Worm (Caenorhabditis elegans) whole organism, L4 larva: ENCODE measurements around the gene col-179.
A peak's percentile ranks its signal among the peaks of the same experiment; 100 is the strongest.

Source experiments
- ZK546.5 ChIP-seq, 2 experiments: sonication (generic microtip); optimal IDR thresholded peaks; 2 replicates each; lab custom pipeline; 2017; ENCODE audit warnings: missing biosample characterization in 2 of 2, missing genetic modification characterization in 2 of 2
- ama-1 ChIP-seq: fragments of 150-350 bp; optimal IDR thresholded peaks from 2 replicates; lab custom pipeline; 2014; ENCODE audit warnings: inconsistent platforms, mixed read lengths
- ceh-82 ChIP-seq: sonication (generic microtip); optimal IDR thresholded peaks from 2 replicates; lab custom pipeline; 2017; ENCODE audit warnings: missing biosample characterization, missing genetic modification characterization
- egl-43 ChIP-seq: fragments of 200-800 bp; sonication (Bioruptor generic); IDR thresholded peaks from 2 replicates; pipeline ENCODE4 v1.3.6; 2022; ENCODE audit warnings: missing genetic modification reagents, missing genetic modification characterization, missing compliant biosample characterization
- lin-15B ChIP-seq: fragments of 150-350 bp; sonication (generic microtip); optimal IDR thresholded peaks from 3 replicates; lab custom pipeline; 2014; ENCODE audit warnings: missing biosample characterization, missing genetic modification characterization
- lin-39 ChIP-seq: fragments of 150-350 bp; optimal IDR thresholded peaks from 2 replicates; lab custom pipeline; 2014; ENCODE audit warnings: missing biosample characterization, missing genetic modification reagents, missing genetic modification characterization
- mdl-1 ChIP-seq, 2 experiments: fragments of 150-350 bp in 1 of 2; sonication (generic microtip) in 1 of 2; optimal IDR thresholded peaks; 2 replicates each; lab custom pipeline; 2014 to 2017; ENCODE audit warnings: missing biosample characterization in 2 of 2, missing genetic modification characterization in 2 of 2
- nhr-6 ChIP-seq: fragments of 150-350 bp; optimal IDR thresholded peaks from 2 replicates; lab custom pipeline; 2014; ENCODE audit warnings: missing biosample characterization, missing genetic modification characterization
- nhr-76 ChIP-seq: fragments of 150-350 bp; optimal IDR thresholded peaks from 2 replicates; lab custom pipeline; 2014; ENCODE audit warnings: missing biosample characterization, missing genetic modification characterization
- pha-4 ChIP-seq, 2 experiments: fragments of 150-350 bp in 1 of 2; fragments of 200-800 bp in 1 of 2; sonication (Bioruptor generic) in 1 of 2; IDR thresholded peaks in 1 of 2; optimal IDR thresholded peaks in 1 of 2; 2 replicates each; pipeline versions ENCODE4 v1.3.6 to Lab custom; 2014 to 2022; ENCODE audit warnings: missing genetic modification characterization in 2 of 2, missing genetic modification reagents in 2 of 2, missing biosample characterization in 1 of 2, missing compliant biosample characterization in 1 of 2
- saeg-2 ChIP-seq: fragments of 200-800 bp; sonication (Bioruptor generic); IDR thresholded peaks from 2 replicates; pipeline ENCODE4 v1.3.6; 2022; ENCODE audit warnings: missing genetic modification reagents, missing genetic modification characterization, missing compliant biosample characterization
- tag-97 ChIP-seq: fragments of 200-800 bp; sonication (Bioruptor generic); IDR thresholded peaks from 2 replicates; pipeline ENCODE4 v1.3.6; 2022; ENCODE audit warnings: missing genetic modification characterization, missing compliant biosample characterization
- unc-62 ChIP-seq, 3 experiments: fragments of 150-350 bp in 1 of 3; sonication (generic microtip); optimal IDR thresholded peaks in 2 of 3; peaks in 1 of 3; 1 replicate in 1 of 3; 2 replicates in 2 of 3; lab custom pipeline; 2014 to 2017; ENCODE audit warnings: missing biosample characterization in 3 of 3, missing genetic modification characterization in 3 of 3, missing genetic modification reagents in 3 of 3, missing genotype in 1 of 3
- zag-1 ChIP-seq: fragments of 150-350 bp; optimal IDR thresholded peaks from 2 replicates; lab custom pipeline; 2014; ENCODE audit warnings: missing biosample characterization, missing genetic modification characterization

DNA sequence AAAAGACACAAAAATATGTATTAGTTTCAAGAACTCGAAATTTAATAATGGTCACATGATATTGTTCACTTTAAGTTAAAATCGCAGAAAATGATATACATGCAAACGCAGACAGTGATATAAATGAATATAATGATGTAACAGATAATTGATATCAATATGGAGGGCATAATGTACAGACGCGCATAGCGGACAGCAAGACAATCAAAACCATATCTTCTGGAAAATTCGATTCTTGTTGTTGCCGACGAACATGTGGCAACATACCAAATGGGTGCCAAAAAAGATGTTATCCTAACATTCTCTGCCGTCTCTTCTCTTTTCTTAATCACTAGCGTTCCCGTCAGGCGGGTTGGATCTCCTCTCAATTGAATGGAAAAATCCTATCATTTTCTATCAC lies 10.8 kb upstream of the col-179 start:
- TF ChIP-seq zag-1 (tag; lab: Kevin White, UChicago) (no peak), pha-4 (GFP tag; IDR thresholded peaks at IDR 0.05; lab: Robert Waterston, UW) (no peak), pha-4 (tag; optimal IDR thresholded peaks at IDR 0.05; lab: Kevin White, UChicago) (no peak), ama-1 (lab: Kevin White, UChicago) (no peak), tag-97 (GFP tag; lab: Robert Waterston, UW) (no peak), lin-39 (tag; lab: Kevin White, UChicago) (no peak), egl-43 (GFP tag; lab: Robert Waterston, UW) (no peak), mdl-1 (tag; optimal IDR thresholded peaks at IDR 0.05; lab: Kevin White, UChicago) (peak in 1 of 2 experiments; percentile 45), lin-15B (tag; lab: Kevin White, UChicago) (no peak), ceh-82 (no peak), unc-62 (GFP tag; optimal IDR thresholded peaks at IDR 0.05 in 1 of 2; lab: Kevin White, UChicago) (no peak), unc-62 (tag; optimal IDR thresholded peaks at IDR 0.05; lab: Kevin White, UChicago) (no peak), saeg-2 (GFP tag; lab: Robert Waterston, UW) (no peak), ZK546.5 (tag; optimal IDR thresholded peaks at IDR 0.05; lab: Kevin White, UChicago) (no peak), nhr-76 (tag; lab: Kevin White, UChicago) (no peak), nhr-6 (tag; lab: Kevin White, UChicago) (no peak)
